Worm (Caenorhabditis elegans): ENCODE measurements around the gene F48B9.8.

Gene F48B9.8

ce11 chrX:2216662-2217061, 40.5 kb upstream of the F48B9.8 start:
- TF ChIP-seq ces-1 (GFP tag; optimal IDR thresholded peaks at IDR 0.05) (no peak), D1046.2 (GFP tag; IDR thresholded peaks at IDR 0.05) (no peak), vab-7 (GFP tag; IDR thresholded peaks at IDR 0.05) (0 out of 2 replicates have a peak, but pooled peaks have one; percentile 6), hmg-1.1 (GFP tag; IDR thresholded peaks at IDR 0.05) (no peak), mxl-2 (GFP tag; conservative IDR thresholded peaks at IDR 0.05) (0 out of 2 replicates have a peak, but pooled peaks have one; percentile 52), F26F4.8 (GFP tag; conservative IDR thresholded peaks at IDR 0.05) (peak; percentile 52; the same call in 1 of the 2 replicates), mes-2 (tag; optimal IDR thresholded peaks at IDR 0.05; ENCODE audit: poor library complexity, severe bottlenecking) (peak; percentile 6), unc-62 (GFP tag; optimal IDR thresholded peaks at IDR 0.05 in 1 of 2) (no peak), unc-62 (tag; optimal IDR thresholded peaks at IDR 0.05) (no peak), php-3 (GFP tag; IDR thresholded peaks at IDR 0.05) (0 out of 2 replicates have a peak, but pooled peaks have one; percentile 21), ceh-20 (GFP tag; IDR thresholded peaks at IDR 0.05) (no peak), mxl-3 (GFP tag; optimal IDR thresholded peaks at IDR 0.05) (peak; percentile 69), daf-19 (GFP tag; conservative IDR thresholded peaks at IDR 0.05) (no peak), hlh-30 (tag; optimal IDR thresholded peaks at IDR 0.05; ENCODE audit: insufficient read depth) (peak; percentile 19), set-16 (GFP tag; IDR thresholded peaks at IDR 0.05) (peak; percentile 84), mdl-1 (tag; optimal IDR thresholded peaks at IDR 0.05) (peak in 1 of 2 experiments; percentile 18), Y75B8A.6 (GFP tag; IDR thresholded peaks at IDR 0.05) (no peak), nhr-25 (tag; optimal IDR thresholded peaks at IDR 0.05; ENCODE audit: borderline replicate concordance, insufficient read depth) (no peak), ZK546.5 (tag; optimal IDR thresholded peaks at IDR 0.05) (no peak), aha-1 (tag) (peak; percentile 57), ceh-62 (tag; optimal IDR thresholded peaks at IDR 0.05) (no peak), F10B5.3 (tag; optimal IDR thresholded peaks at IDR 0.05) (no peak), hlh-11 (tag; optimal IDR thresholded peaks at IDR 0.05) (peak; percentile 21), egl-43 (GFP tag; IDR thresholded peaks at IDR 0.05) (0 out of 2 replicates have a peak, but pooled peaks have one; percentile 28), nhr-41 (GFP tag; IDR thresholded peaks at IDR 0.05) (no peak), lin-29 (GFP tag; IDR thresholded peaks at IDR 0.05) (peak; percentile 24; the same call in 1 of the 2 replicates), rbr-2 (tag; optimal IDR thresholded peaks at IDR 0.05) (no peak), T26A8.4 (GFP tag; IDR thresholded peaks at IDR 0.05) (no peak; the same call in 1 of the 2 replicates)

ce11 chrX:2216242-2216641, 40.0 kb upstream of the F48B9.8 start:
- TF ChIP-seq lin-15B (tag; optimal IDR thresholded peaks at IDR 0.05) (no peak), lim-7 (GFP tag; IDR thresholded peaks at IDR 0.05) (no peak), hif-1 (tag; optimal IDR thresholded peaks at IDR 0.05) (peak in 1 of 2 experiments; percentile 70), unc-62 (GFP tag; optimal IDR thresholded peaks at IDR 0.05 in 1 of 2) (peak in 1 of 2 experiments; percentile 87), unc-62 (tag; optimal IDR thresholded peaks at IDR 0.05) (no peak)

ce11 chrX:2215108-2215507, 38.9 kb upstream of the F48B9.8 start:
- TF ChIP-seq nhr-6 (tag; optimal IDR thresholded peaks at IDR 0.05): peak; percentile 23
- TF ChIP-seq unc-39 (tag; optimal IDR thresholded peaks at IDR 0.05): no peak
- TF ChIP-seq ZK546.5 (tag; optimal IDR thresholded peaks at IDR 0.05): no peak
- TF ChIP-seq hlh-30 (tag; optimal IDR thresholded peaks at IDR 0.05; ENCODE audit: insufficient read depth): peak; percentile 90
- no peak for TF ChIP-seq zip-11 (GFP tag; IDR thresholded peaks at IDR 0.05)
- TF ChIP-seq nhr-11 (tag; optimal IDR thresholded peaks at IDR 0.05): no peak
- no peak for TF ChIP-seq aly-2 (tag; optimal IDR thresholded peaks at IDR 0.05)
- no peak for TF ChIP-seq daf-12 (tag; optimal IDR thresholded peaks at IDR 0.05)
- TF ChIP-seq dpl-1 (GFP tag; optimal IDR thresholded peaks at IDR 0.05): no peak
- peak; percentile 27; the same call in 1 of the 2 replicates for TF ChIP-seq set-16 (GFP tag; IDR thresholded peaks at IDR 0.05)
- no peak for TF ChIP-seq mdt-29 (GFP tag; IDR thresholded peaks at IDR 0.05)
- peak in 1 of 2 experiments; percentile 48 for TF ChIP-seq unc-62 (GFP tag; optimal IDR thresholded peaks at IDR 0.05 in 1 of 2)
- no peak for TF ChIP-seq unc-62 (tag; optimal IDR thresholded peaks at IDR 0.05)
- TF ChIP-seq nhr-111 (GFP tag; optimal IDR thresholded peaks at IDR 0.05): no peak
- TF ChIP-seq F37D6.2 (tag; optimal IDR thresholded peaks at IDR 0.05): no peak
- TF ChIP-seq fkh-10 (GFP tag; optimal IDR thresholded peaks at IDR 0.05): no peak
- no peak for TF ChIP-seq fos-1 (tag; optimal IDR thresholded peaks at IDR 0.05)
- TF ChIP-seq ceh-82 (tag; optimal IDR thresholded peaks at IDR 0.05): no peak
- no peak for TF ChIP-seq lir-3 (tag; optimal IDR thresholded peaks at IDR 0.05)
- TF ChIP-seq ztf-11 (tag; optimal IDR thresholded peaks at IDR 0.05): no peak
- peak; percentile 56; the same call in 1 of the 2 replicates for TF ChIP-seq tra-1 (GFP tag; IDR thresholded peaks at IDR 0.05)
- TF ChIP-seq nhr-48 (tag; optimal IDR thresholded peaks at IDR 0.05): no peak
- no peak for TF ChIP-seq lin-13 (GFP tag; optimal IDR thresholded peaks at IDR 0.05)

Data from whole organism, L4 larva.